Worm (Caenorhabditis elegans) whole organism, L4 larva: ENCODE measurements around the gene T14B4.3.

ENCODE experiments used
- R02D3.7 ChIP-seq: fragments of 150-350 bp; sonication (generic microtip); optimal IDR thresholded peaks from 3 replicates; lab custom pipeline; 2014; ENCODE audit warnings: missing biosample characterization, missing genetic modification characterization
- nhr-76 ChIP-seq: fragments of 150-350 bp; optimal IDR thresholded peaks from 2 replicates; lab custom pipeline; 2014; ENCODE audit warnings: missing biosample characterization, missing genetic modification characterization
- ztf-11 ChIP-seq: fragments of 150-350 bp; optimal IDR thresholded peaks from 2 replicates; lab custom pipeline; 2014; ENCODE audit warnings: missing biosample characterization, missing genetic modification characterization

DNA sequence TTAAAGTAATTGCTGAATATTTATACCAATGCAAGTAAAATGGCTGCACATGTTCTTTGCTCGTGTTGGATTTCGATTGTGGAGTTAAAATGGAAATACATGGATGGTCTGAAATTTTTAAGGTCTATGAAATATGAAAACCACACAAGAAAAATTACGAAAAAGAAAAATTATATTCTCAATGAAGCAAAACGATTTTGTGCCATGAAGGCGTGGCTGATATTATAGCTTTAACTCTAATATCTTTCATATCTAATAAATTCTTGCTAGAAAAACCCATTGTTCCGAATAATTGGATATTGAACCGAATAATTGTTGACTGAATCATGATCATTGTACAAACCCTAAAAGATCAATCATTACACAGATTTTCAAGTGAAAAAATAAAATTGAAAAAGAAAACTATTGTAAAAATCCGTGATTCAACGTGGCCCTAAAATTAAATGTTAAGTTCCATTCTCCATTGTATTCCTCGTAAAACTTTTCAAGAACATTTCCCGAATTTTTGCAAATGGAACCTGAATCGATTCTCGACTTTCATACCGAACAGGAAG is 20.0 kb downstream of the T14B4.3 start, which contains the start of the genes srx-95 and fis-1:
- TF ChIP-seq R02D3.7 (tag; lab: Kevin White, UChicago) = no peak
- no peak for TF ChIP-seq ztf-11 (tag; lab: Kevin White, UChicago)
- no peak for TF ChIP-seq nhr-76 (tag; lab: Kevin White, UChicago)
